Worm (Caenorhabditis elegans) whole organism, young adult: ENCODE measurements around the gene sul-1.

ENCODE experiments used
- F49E8.2 ChIP-seq: sonication (generic microtip); optimal IDR thresholded peaks from 3 replicates; lab custom pipeline; 2017; ENCODE audit warnings: missing genetic modification characterization, mild to moderate bottlenecking, missing compliant biosample characterization, antibody characterized with exemption, moderate library complexity; ENCODE audit not compliant: insufficient read depth
- ama-1 ChIP-seq, 3 experiments: fragments of 150-350 bp in 1 of 3; sonication (generic microtip) in 2 of 3; optimal IDR thresholded peaks; 2 replicates each; lab custom pipeline; 2014 to 2018; ENCODE audit warnings: missing biosample characterization in 2 of 3, missing genetic modification characterization in 2 of 3, missing genetic modification reagents in 2 of 3
- fkh-3 ChIP-seq: sonication (generic microtip); optimal IDR thresholded peaks from 2 replicates; lab custom pipeline; 2016; ENCODE audit warnings: mild to moderate bottlenecking, missing genetic modification characterization, missing compliant biosample characterization
- nfya-1 ChIP-seq: sonication (generic microtip); optimal IDR thresholded peaks from 2 replicates; lab custom pipeline; 2017; ENCODE audit warnings: antibody characterized with exemption, missing compliant biosample characterization, missing genetic modification characterization, borderline replicate concordance; ENCODE audit not compliant: insufficient read depth
- snpc-4 ChIP-seq, 5 experiments: fragments of 150-350 bp in 1 of 5; sonication (generic microtip) in 4 of 5; optimal IDR thresholded peaks; 2 replicates each; lab custom pipeline; 2014 to 2018; ENCODE audit warnings: missing genetic modification characterization in 5 of 5, missing biosample characterization in 3 of 5, antibody characterized with exemption in 2 of 5, mild to moderate bottlenecking in 2 of 5, missing compliant biosample characterization in 2 of 5, missing genotype in 2 of 5, moderate library complexity in 2 of 5, missing genetic modification reagents in 1 of 5
- tbx-9 ChIP-seq: sonication (generic microtip); optimal IDR thresholded peaks from 2 replicates; lab custom pipeline; 2016; ENCODE audit warnings: borderline replicate concordance, missing genetic modification characterization, inconsistent platforms, missing compliant biosample characterization
- unc-130 ChIP-seq: sonication (generic microtip); optimal IDR thresholded peaks from 2 replicates; lab custom pipeline; 2016; ENCODE audit warnings: missing genetic modification reagents, missing genetic modification characterization, missing compliant biosample characterization
- unc-62 ChIP-seq: fragments of 150-350 bp; optimal IDR thresholded peaks from 2 replicates; lab custom pipeline; 2014; ENCODE audit warnings: missing biosample characterization, missing genetic modification reagents, missing genetic modification characterization

DNA sequence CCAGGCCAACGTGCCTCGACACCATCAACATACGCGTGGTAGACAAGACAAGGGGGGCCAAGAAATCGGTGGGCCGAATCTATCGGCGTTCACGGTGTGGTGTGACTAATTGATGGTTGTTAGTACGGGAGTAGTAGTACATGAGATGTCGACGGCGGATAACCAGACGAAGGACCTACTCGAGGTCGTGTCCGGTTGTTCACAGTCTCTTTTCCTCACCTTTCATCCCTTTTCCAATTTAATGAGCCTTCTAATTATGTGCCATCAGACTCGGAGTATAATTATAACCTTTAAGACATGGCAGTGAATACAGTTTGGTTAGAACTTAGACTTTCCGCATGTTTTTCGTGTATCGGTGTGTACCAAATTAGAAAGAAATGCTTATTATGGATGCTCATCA is 40.0 kb upstream of the sul-1 start:
- no peak for TF ChIP-seq nfya-1 (tag; lab: Kevin White, UChicago)
- TF ChIP-seq F49E8.2: no peak
- TF ChIP-seq unc-62 (GFP tag; lab: Kevin White, UChicago): no peak
- TF ChIP-seq snpc-4 (GFP tag; optimal IDR thresholded peaks at IDR 0.05; lab: Kevin White, UChicago): no peak
- no peak for TF ChIP-seq snpc-4 (tag; optimal IDR thresholded peaks at IDR 0.05; lab: Kevin White, UChicago)
- TF ChIP-seq unc-130: no peak
- no peak for TF ChIP-seq ama-1 (optimal IDR thresholded peaks at IDR 0.05; lab: Kevin White, UChicago)
- no peak for TF ChIP-seq ama-1 (GFP tag; optimal IDR thresholded peaks at IDR 0.05; lab: Kevin White, UChicago)
- no peak for TF ChIP-seq fkh-3
- TF ChIP-seq tbx-9 (tag; lab: Kevin White, UChicago): no peak
